Worm (Caenorhabditis elegans) whole organism, L4 larva: ENCODE data around the gene aldo-2.

ENCODE experiments used
- D1046.2 ChIP-seq: fragments of 200-800 bp; sonication (Bioruptor generic); IDR thresholded peaks from 2 replicates; pipeline ENCODE4 v1.3.6; 2022; ENCODE audit warnings: missing genetic modification characterization, missing compliant biosample characterization
- F10B5.3 ChIP-seq: sonication (generic microtip); optimal IDR thresholded peaks from 2 replicates; lab custom pipeline; 2016; ENCODE audit warnings: mild to moderate bottlenecking, missing genetic modification characterization, missing compliant biosample characterization
- F26F4.8 ChIP-seq: fragments of 200-800 bp; sonication (Bioruptor generic); conservative IDR thresholded peaks from 2 replicates; pipeline ENCODE4 v1.3.6; 2022; ENCODE audit warnings: missing genetic modification characterization, missing compliant biosample characterization
- F37D6.2 ChIP-seq: sonication (generic microtip); optimal IDR thresholded peaks from 2 replicates; lab custom pipeline; 2016; ENCODE audit warnings: mild to moderate bottlenecking, missing genetic modification characterization, missing compliant biosample characterization
- R02D3.7 ChIP-seq: fragments of 150-350 bp; sonication (generic microtip); optimal IDR thresholded peaks from 3 replicates; lab custom pipeline; 2014; ENCODE audit warnings: missing biosample characterization, missing genetic modification characterization
- Y105C5A.15 ChIP-seq: fragments of 200-800 bp; sonication (Bioruptor generic); IDR thresholded peaks from 2 replicates; pipeline ENCODE4 v1.3.6; 2022; ENCODE audit warnings: missing genetic modification characterization, missing compliant biosample characterization
- ZK337.2 ChIP-seq: fragments of 200-800 bp; sonication (Bioruptor generic); IDR thresholded peaks from 2 replicates; pipeline ENCODE4 v1.3.6; 2022; ENCODE audit warnings: missing genetic modification reagents, missing genetic modification characterization, missing compliant biosample characterization
- aha-1 ChIP-seq: fragments of 150-350 bp; peaks from one replicate; lab custom pipeline; 2014; ENCODE audit warnings: missing biosample characterization, missing genetic modification characterization
- ama-1 ChIP-seq: fragments of 150-350 bp; optimal IDR thresholded peaks from 2 replicates; lab custom pipeline; 2014; ENCODE audit warnings: inconsistent platforms, mixed read lengths
- ceh-28 ChIP-seq: fragments of 150-350 bp; optimal IDR thresholded peaks from 2 replicates; lab custom pipeline; 2014; ENCODE audit warnings: missing biosample characterization, missing genetic modification reagents, missing genetic modification characterization
- ceh-62 ChIP-seq: sonication (generic microtip); optimal IDR thresholded peaks from 2 replicates; lab custom pipeline; 2017; ENCODE audit warnings: missing biosample characterization, missing genetic modification characterization
- ces-1 ChIP-seq: fragments of 150-350 bp; sonication (generic microtip); optimal IDR thresholded peaks from 4 replicates; lab custom pipeline; 2014; ENCODE audit warnings: missing biosample characterization, missing genetic modification reagents, missing genetic modification characterization
- cey-2 ChIP-seq: sonication (generic microtip); optimal IDR thresholded peaks from 3 replicates; lab custom pipeline; 2017; ENCODE audit warnings: missing genetic modification characterization, mild to moderate bottlenecking, missing compliant biosample characterization, antibody characterized with exemption, borderline replicate concordance; ENCODE audit not compliant: insufficient read depth
- ctbp-1 ChIP-seq: fragments of 200-800 bp; sonication (Bioruptor generic); IDR thresholded peaks from 2 replicates; pipeline ENCODE4 v1.3.6; 2022; ENCODE audit warnings: missing genetic modification reagents, missing genetic modification characterization, missing compliant biosample characterization
- dmd-6 ChIP-seq: fragments of 200-800 bp; sonication (Bioruptor generic); IDR thresholded peaks from 2 replicates; pipeline ENCODE4 v1.3.6; 2022; ENCODE audit warnings: missing genetic modification reagents, missing genetic modification characterization, missing compliant biosample characterization
- dmd-8 ChIP-seq: fragments of 200-800 bp; sonication (Bioruptor generic); IDR thresholded peaks from 2 replicates; pipeline ENCODE4 v1.3.6; 2022; ENCODE audit warnings: missing genetic modification characterization, missing compliant biosample characterization
- dpl-1 ChIP-seq: fragments of 150-350 bp; optimal IDR thresholded peaks from 2 replicates; lab custom pipeline; 2014; ENCODE audit warnings: missing biosample characterization, missing genetic modification reagents, missing genetic modification characterization
- duxl-1 ChIP-seq: sonication (generic microtip); optimal IDR thresholded peaks from 2 replicates; lab custom pipeline; 2016; ENCODE audit warnings: mild to moderate bottlenecking, missing genetic modification characterization, moderate library complexity, missing compliant biosample characterization; ENCODE audit not compliant: poor library complexity
- dve-1 ChIP-seq: sonication (generic microtip); optimal IDR thresholded peaks from 2 replicates; lab custom pipeline; 2017; ENCODE audit warnings: antibody characterized with exemption, mild to moderate bottlenecking, missing genetic modification characterization, missing compliant biosample characterization; ENCODE audit not compliant: insufficient read depth
- gei-8 ChIP-seq: fragments of 200-800 bp; sonication (Bioruptor generic); optimal IDR thresholded peaks from 2 replicates; lab custom pipeline; 2018; ENCODE audit warnings: mild to moderate bottlenecking, missing genetic modification characterization, missing compliant biosample characterization
- hif-1 ChIP-seq, 2 experiments: sonication (generic microtip); optimal IDR thresholded peaks; 2 replicates each; lab custom pipeline; 2016 to 2017; ENCODE audit warnings: missing compliant biosample characterization in 2 of 2, missing genetic modification characterization in 2 of 2, missing genetic modification reagents in 2 of 2, missing genotype in 2 of 2, mild to moderate bottlenecking in 1 of 2
- hlh-11 ChIP-seq: fragments of 200-800 bp; sonication (Bioruptor generic); optimal IDR thresholded peaks from 2 replicates; lab custom pipeline; 2018; ENCODE audit warnings: mild to moderate bottlenecking, missing genetic modification characterization, missing compliant biosample characterization
- lin-1 ChIP-seq: fragments of 200-800 bp; sonication (Bioruptor generic); IDR thresholded peaks from 2 replicates; pipeline ENCODE4 v1.3.6; 2022; ENCODE audit warnings: missing genetic modification reagents, missing genetic modification characterization, missing compliant biosample characterization
- lin-15B ChIP-seq: fragments of 150-350 bp; sonication (generic microtip); optimal IDR thresholded peaks from 3 replicates; lab custom pipeline; 2014; ENCODE audit warnings: missing biosample characterization, missing genetic modification characterization
- lin-39 ChIP-seq: fragments of 150-350 bp; optimal IDR thresholded peaks from 2 replicates; lab custom pipeline; 2014; ENCODE audit warnings: missing biosample characterization, missing genetic modification reagents, missing genetic modification characterization
- lsy-2 ChIP-seq, 2 experiments: fragments of 150-350 bp in 1 of 2; sonication (generic microtip) in 1 of 2; optimal IDR thresholded peaks; 2 replicates each; lab custom pipeline; 2014 to 2017; ENCODE audit warnings: missing biosample characterization in 2 of 2, missing genetic modification characterization in 2 of 2
- mdt-29 ChIP-seq: fragments of 200-800 bp; sonication (Bioruptor generic); IDR thresholded peaks from 2 replicates; pipeline ENCODE4 v1.3.6; 2022; ENCODE audit warnings: missing genetic modification reagents, missing genetic modification characterization, missing compliant biosample characterization
- mep-1 ChIP-seq: fragments of 150-350 bp; sonication (generic microtip); optimal IDR thresholded peaks from 3 replicates; lab custom pipeline; 2014; ENCODE audit warnings: missing biosample characterization, missing genetic modification characterization
- mxl-2 ChIP-seq: fragments of 200-800 bp; sonication (Bioruptor generic); conservative IDR thresholded peaks from 2 replicates; pipeline ENCODE4 v1.3.6; 2022; ENCODE audit warnings: missing genetic modification reagents, missing genetic modification characterization, missing compliant biosample characterization
- nhr-102 ChIP-seq: sonication (generic microtip); optimal IDR thresholded peaks from 2 replicates; lab custom pipeline; 2016; ENCODE audit warnings: mild to moderate bottlenecking, missing genetic modification characterization, moderate library complexity, missing compliant biosample characterization
- nhr-25 ChIP-seq: sonication (generic microtip); optimal IDR thresholded peaks from 2 replicates; lab custom pipeline; 2017; ENCODE audit warnings: missing genetic modification characterization, mild to moderate bottlenecking, missing compliant biosample characterization, antibody characterized with exemption, moderate library complexity, borderline replicate concordance; ENCODE audit not compliant: insufficient read depth
- pqm-1 ChIP-seq: sonication (generic microtip); optimal IDR thresholded peaks from 2 replicates; lab custom pipeline; 2017; ENCODE audit warnings: missing biosample characterization, missing genetic modification characterization
- skn-1 ChIP-seq: fragments of 150-350 bp; optimal IDR thresholded peaks from 2 replicates; lab custom pipeline; 2014; ENCODE audit warnings: missing biosample characterization, missing genetic modification characterization
- spr-1 ChIP-seq: sonication (generic microtip); optimal IDR thresholded peaks from 2 replicates; lab custom pipeline; 2016; ENCODE audit warnings: mild to moderate bottlenecking, missing genetic modification characterization, missing compliant biosample characterization
- spr-3 ChIP-seq: fragments of 200-800 bp; sonication (Bioruptor generic); optimal IDR thresholded peaks from 2 replicates; lab custom pipeline; 2018; ENCODE audit warnings: mild to moderate bottlenecking, missing genetic modification characterization, missing compliant biosample characterization
- zip-2 ChIP-seq: fragments of 150-350 bp; optimal IDR thresholded peaks from 2 replicates; lab custom pipeline; 2014; ENCODE audit warnings: missing biosample characterization, missing genetic modification characterization
- ztf-7 ChIP-seq: fragments of 150-350 bp; optimal IDR thresholded peaks from 2 replicates; lab custom pipeline; 2014; ENCODE audit warnings: missing biosample characterization, missing genetic modification characterization

The aldo-2 gene

DNA sequence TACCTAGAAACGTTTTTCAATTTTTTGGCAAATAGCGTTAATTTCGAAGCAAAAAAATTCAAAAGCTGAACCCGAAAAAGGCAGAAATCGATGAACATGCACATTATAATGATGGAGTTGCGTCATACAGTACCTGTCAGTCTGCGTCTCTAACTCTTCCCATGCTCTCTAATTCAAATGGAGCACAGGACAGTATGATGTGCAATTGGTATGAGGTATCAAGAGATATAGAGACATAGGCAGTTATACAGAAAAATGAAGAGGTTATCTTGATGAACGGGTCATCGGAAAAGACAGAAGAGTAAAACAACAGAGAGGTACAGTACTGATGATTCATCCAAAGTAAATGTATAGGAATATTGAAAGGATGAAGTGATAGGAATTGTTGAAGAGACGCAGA, 24.3 kb upstream of the aldo-2 start (continued):
- TF ChIP-seq hlh-11 (tag; lab: Kevin White, UChicago): peak; percentile 23
- TF ChIP-seq ceh-62: no peak
- no peak for TF ChIP-seq lin-15B

DNA sequence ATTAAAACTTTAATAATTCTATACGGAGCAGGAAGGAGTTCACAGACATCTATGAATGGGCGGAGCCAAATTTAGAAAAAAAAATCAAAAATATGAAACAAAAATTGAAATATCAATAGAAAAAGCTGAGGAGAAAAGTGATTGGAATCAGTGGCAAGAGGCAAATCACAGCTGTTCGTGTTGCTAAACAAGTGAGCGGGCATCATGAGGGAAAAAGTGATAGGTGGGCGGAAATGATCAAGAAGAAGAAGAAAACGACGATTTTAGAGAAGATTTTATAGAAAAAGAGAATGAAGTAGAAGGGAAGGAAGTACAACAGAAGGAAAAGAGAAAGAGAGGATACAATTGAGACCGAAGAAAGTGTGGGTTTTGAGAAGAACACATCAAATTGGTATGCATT, 22.2 kb upstream of the aldo-2 start:
- TF ChIP-seq gei-8 (GFP tag; lab: Kevin White, UChicago) (no peak), hlh-11 (tag; lab: Kevin White, UChicago) (peak; percentile 24)

DNA sequence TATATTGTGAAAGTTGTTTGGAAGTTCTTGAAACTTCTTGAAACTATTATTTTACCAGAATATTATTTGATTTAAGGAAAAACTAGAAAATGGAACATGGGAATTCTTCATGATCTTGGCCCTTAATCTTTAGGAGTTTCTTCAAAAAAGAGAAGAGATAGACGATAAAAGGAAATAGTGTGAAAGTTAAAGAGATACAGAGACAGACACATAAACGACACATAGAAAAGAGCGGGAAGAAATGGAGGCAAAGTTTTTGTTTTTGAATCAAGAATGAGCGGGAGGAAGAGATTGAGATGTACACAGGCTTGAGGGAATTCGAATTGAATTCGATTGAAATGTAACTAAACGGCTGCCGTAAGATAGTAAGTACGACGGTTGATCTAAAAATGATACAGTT, 21.0 kb upstream of the aldo-2 start:
- TF ChIP-seq lsy-2 (tag; optimal IDR thresholded peaks at IDR 0.05; lab: Kevin White, UChicago) (no peak), lin-39 (tag; lab: Kevin White, UChicago) (no peak), aha-1 (tag; lab: Kevin White, UChicago) (peak; percentile 4), dmd-8 (no peak), mep-1 (tag; lab: Kevin White, UChicago) (peak; percentile 15)

DNA sequence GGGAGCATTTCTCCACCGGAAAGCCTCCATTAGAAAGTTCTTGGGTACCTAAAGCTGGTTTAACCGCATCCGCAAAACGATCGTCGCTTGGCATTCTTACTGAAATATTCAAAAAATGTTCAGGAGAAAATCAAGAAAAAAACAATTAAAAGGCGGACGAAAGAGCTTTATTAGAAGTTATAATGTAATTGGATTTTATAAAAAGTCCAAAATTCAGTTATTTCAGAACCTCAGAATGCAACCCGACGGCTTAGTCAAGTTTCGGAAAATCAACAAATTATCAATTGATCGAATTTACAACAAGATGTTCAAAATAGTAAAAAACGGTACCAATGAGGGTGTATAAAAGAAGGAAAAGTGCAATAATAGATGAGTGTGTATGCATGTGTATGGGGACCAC, 19.5 kb upstream of the aldo-2 start, which contains the start of gene pxl-1:
Gene pxl-1 (minus strand): TSS at position 101 of the 400 bp plus-strand sequence.
- no peak for TF ChIP-seq ZK337.2 (GFP tag; lab: Robert Waterston, UW)
- TF ChIP-seq ceh-62: no peak
- no peak for TF ChIP-seq mdt-29 (GFP tag; lab: Robert Waterston, UW)
- no peak for TF ChIP-seq ama-1 (lab: Kevin White, UChicago)
- no peak for TF ChIP-seq F10B5.3 (tag; lab: Kevin White, UChicago)
- TF ChIP-seq Y105C5A.15 (GFP tag; lab: Robert Waterston, UW): no peak
- TF ChIP-seq dmd-8: no peak
- TF ChIP-seq dpl-1 (GFP tag; lab: Kevin White, UChicago): no peak
- no peak for TF ChIP-seq hif-1 (tag; optimal IDR thresholded peaks at IDR 0.05; lab: Kevin White, UChicago)
- TF ChIP-seq gei-8 (GFP tag; lab: Kevin White, UChicago): no peak
- TF ChIP-seq dve-1 (tag; lab: Kevin White, UChicago): no peak
- no peak for TF ChIP-seq F37D6.2
- TF ChIP-seq mep-1 (tag; lab: Kevin White, UChicago): no peak
- TF ChIP-seq nhr-25 (tag; lab: Kevin White, UChicago): no peak
- TF ChIP-seq dmd-6 (GFP tag; lab: Robert Waterston, UW): no peak
- TF ChIP-seq lin-39 (tag; lab: Kevin White, UChicago): no peak

DNA sequence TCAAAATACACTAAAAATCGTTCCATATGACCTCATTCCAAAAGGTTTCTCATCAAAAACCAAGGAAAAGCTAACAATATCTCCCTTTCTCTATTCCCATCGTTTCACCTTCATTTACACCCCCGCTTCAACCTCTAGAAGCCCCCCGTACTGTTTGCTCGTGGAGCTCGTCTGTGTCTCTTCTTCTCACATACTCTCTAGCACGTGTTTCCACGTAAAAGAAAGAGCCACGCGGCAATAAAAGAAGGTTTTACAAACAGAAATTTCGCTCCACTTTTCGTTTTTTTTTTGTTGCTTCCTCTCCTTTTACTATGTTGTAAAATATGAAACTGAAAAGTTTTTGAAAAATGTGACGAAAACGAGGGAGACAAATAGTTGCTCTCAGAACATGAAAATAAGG, 16.5 kb upstream of the aldo-2 start:
- TF ChIP-seq pqm-1 (tag; lab: Kevin White, UChicago): no peak
- no peak for TF ChIP-seq cey-2 (tag; lab: Kevin White, UChicago)
- no peak for TF ChIP-seq F37D6.2
- TF ChIP-seq spr-1: no peak
- TF ChIP-seq, all 104 proteins: peak for 0

DNA sequence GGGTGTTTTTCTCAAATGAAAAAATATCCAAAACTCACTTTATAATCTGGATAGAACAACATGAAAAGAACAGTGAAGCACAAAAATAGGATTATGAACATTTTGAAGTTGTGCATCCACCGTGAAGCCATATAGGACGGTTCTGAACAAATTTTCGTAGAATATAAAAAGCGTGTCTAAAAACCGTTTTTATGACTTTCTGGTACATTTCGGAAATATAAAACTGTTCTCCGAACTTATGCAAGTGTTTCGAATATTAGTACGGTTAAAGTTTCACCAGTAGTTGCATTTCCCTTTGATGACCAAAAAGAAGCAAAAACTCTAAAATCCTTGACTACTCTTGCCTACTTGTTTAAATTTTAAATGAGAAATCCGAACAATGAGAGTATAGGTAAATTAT, 12.2 kb upstream of the aldo-2 start, which contains the start of gene C28H8.8:
Gene C28H8.8 (minus strand): TSS at position 101 of the 400 bp plus-strand sequence.
- TF ChIP-seq nhr-102 (tag; lab: Kevin White, UChicago) (no peak), ces-1 (GFP tag; lab: Kevin White, UChicago) (no peak), spr-1 (no peak), cey-2 (tag; lab: Kevin White, UChicago) (no peak), ceh-28 (tag; lab: Kevin White, UChicago) (no peak), lin-15B (no peak), ctbp-1 (no peak), ztf-7 (tag; lab: Kevin White, UChicago) (no peak), spr-3 (GFP tag; lab: Kevin White, UChicago) (no peak), R02D3.7 (no peak), mxl-2 (GFP tag; lab: Robert Waterston, UW) (no peak), D1046.2 (no peak), skn-1 (tag; lab: Kevin White, UChicago) (no peak), duxl-1 (tag; lab: Kevin White, UChicago) (no peak), ama-1 (lab: Kevin White, UChicago) (no peak), lin-1 (GFP tag; lab: Robert Waterston, UW) (no peak), hif-1 (tag; optimal IDR thresholded peaks at IDR 0.05; lab: Kevin White, UChicago) (no peak), dve-1 (tag; lab: Kevin White, UChicago) (no peak), F26F4.8 (no peak), zip-2 (no peak)
